Fruit fly (Drosophila melanogaster): ENCODE measurements around the gene GATAe.

Gene GATAe

dm6 chr3R:15974235-15974634, 34.7 kb upstream of the GATAe start (continued):
- TF ChIP-seq CG30020 (tag; optimal IDR thresholded peaks at IDR 0.05) (no peak), CG6854 (GFP tag; optimal IDR thresholded peaks at IDR 0.05) (peak; percentile 66), Optix (GFP tag; IDR thresholded peaks at IDR 0.05) (no peak), CG12071 (GFP tag; optimal IDR thresholded peaks at IDR 0.05) (peak; percentile 79), CG10274 (GFP tag; optimal IDR thresholded peaks at IDR 0.05) (peak; percentile 62), ATbp (GFP tag; optimal IDR thresholded peaks at IDR 0.05) (peak; percentile 86), Mad (GFP tag; optimal IDR thresholded peaks at IDR 0.05) (peak; percentile 70), CG17612 (GFP tag; IDR thresholded peaks at IDR 0.05) (no peak), sima (GFP tag; optimal IDR thresholded peaks at IDR 0.05) (peak; percentile 42), CG12299 (tag; optimal IDR thresholded peaks at IDR 0.05) (peak; percentile 67), Asciz (GFP tag; optimal IDR thresholded peaks at IDR 0.05) (peak; percentile 68), bowl (GFP tag; IDR thresholded peaks at IDR 0.05) (no peak), Hmx (GFP tag; optimal IDR thresholded peaks at IDR 0.05) (no peak), NFAT (GFP tag; IDR thresholded peaks at IDR 0.05) (no peak), CG14710 (tag; optimal IDR thresholded peaks at IDR 0.05) (peak; percentile 55), Nf-YC (tag; optimal IDR thresholded peaks at IDR 0.05) (peak; percentile 58), CG17829 (tag; optimal IDR thresholded peaks at IDR 0.05) (peak; percentile 80), Xrp1 (GFP tag; IDR thresholded peaks at IDR 0.05) (no peak), CG2116 (GFP tag; optimal IDR thresholded peaks at IDR 0.05) (peak; percentile 8), zen2 (GFP tag; IDR thresholded peaks at IDR 0.05; ENCODE audit: partially characterized antibody) (no peak), Sox102F (GFP tag; optimal IDR thresholded peaks at IDR 0.05) (peak; percentile 90), Sry-β (GFP tag; optimal IDR thresholded peaks at IDR 0.05) (no peak), CG42726 (GFP tag; IDR thresholded peaks at IDR 0.05; ENCODE audit: partially characterized antibody) (no peak), grau (tag; optimal IDR thresholded peaks at IDR 0.05) (peak; percentile 88), unc-4 (GFP tag; IDR thresholded peaks at IDR 0.05; ENCODE audit: partially characterized antibody) (no peak), CG3281 (GFP tag; optimal IDR thresholded peaks at IDR 0.05) (peak; percentile 86), MESR4 (GFP tag; optimal IDR thresholded peaks at IDR 0.05) (no peak), Awh (GFP tag; IDR thresholded peaks at IDR 0.05) (no peak), CG14667 (GFP tag; IDR thresholded peaks at IDR 0.05) (no peak), jumu (GFP tag; optimal IDR thresholded peaks at IDR 0.05) (peak; percentile 74), CG12155 (GFP tag; optimal IDR thresholded peaks at IDR 0.05) (peak; percentile 70), psq (GFP tag; optimal IDR thresholded peaks at IDR 0.05) (no peak), CG16815 (GFP tag; optimal IDR thresholded peaks at IDR 0.05) (peak; percentile 56), Adf1 (GFP tag; IDR thresholded peaks at IDR 0.05) (no peak)

- TF ChIP-seq kay (GFP tag; optimal IDR thresholded peaks at IDR 0.05) (no peak), sug (tag; optimal IDR thresholded peaks at IDR 0.05) (peak; percentile 3), CG2678 (tag; optimal IDR thresholded peaks at IDR 0.05) (no peak), Neu2 (GFP tag; optimal IDR thresholded peaks at IDR 0.05; ENCODE audit: borderline replicate concordance) (no peak), exex (tag; optimal IDR thresholded peaks at IDR 0.05) (peak; percentile 95), Opbp (GFP tag; IDR thresholded peaks at IDR 0.05; ENCODE audit: partially characterized antibody) (no peak), Hr3 (GFP tag; optimal IDR thresholded peaks at IDR 0.05) (no peak), MESR4 (GFP tag; optimal IDR thresholded peaks at IDR 0.05) (no peak), chinmo (GFP tag; IDR thresholded peaks at IDR 0.05; ENCODE audit: partially characterized antibody) (0 out of 4 replicates have a peak, but pooled peaks have one; percentile 55), CG34376 (GFP tag; optimal IDR thresholded peaks at IDR 0.05) (peak; percentile 51), sqz (GFP tag; optimal IDR thresholded peaks at IDR 0.05) (peak; percentile 5)
These were observed 33.7 kb upstream of the GATAe start for dm6 chr3R:15975170-15975569.

Measured in whole organism, embryonic.